Fruit fly (Drosophila melanogaster) whole organism: Measurements from ENCODE around the gene mRpL15.

Experiments
- CG8478 ChIP-seq: fragments of >200 bp; optimal IDR thresholded peaks from 2 replicates; lab custom pipeline; 2018; ENCODE audit warnings: inconsistent platforms
- Dll ChIP-seq: fragments of >200 bp; optimal IDR thresholded peaks from 2 replicates; lab custom pipeline; 2017
- EcR ChIP-seq, 2 experiments: fragments of >200 bp; optimal IDR thresholded peaks; 2 replicates each; lab custom pipeline; 2017; ENCODE audit warnings: missing biosample characterization in 2 of 2, missing genetic modification characterization in 2 of 2, missing genetic modification reagents in 2 of 2
- pan ChIP-seq: fragments of >200 bp; optimal IDR thresholded peaks from 2 replicates; lab custom pipeline; 2017
- psq ChIP-seq: fragments of >200 bp; optimal IDR thresholded peaks from 2 replicates; lab custom pipeline; 2017
- usp ChIP-seq: fragments of >200 bp; optimal IDR thresholded peaks from 2 replicates; lab custom pipeline; 2017; ENCODE audit warnings: missing biosample characterization, missing genetic modification characterization, mixed read lengths

dm6 chr3L:20393357-20393756, 42.7 kb downstream of the mRpL15 start, which contains the start of gene CG33969:
- TF ChIP-seq Dll (no peak), CG8478 (lab: Kevin White, UChicago) (no peak), psq (no peak), usp (GFP tag; lab: Kevin White, UChicago) (no peak), pan (no peak), EcR (GFP tag; optimal IDR thresholded peaks at IDR 0.05; lab: Kevin White, UChicago) (no peak)
